Fruit fly (Drosophila melanogaster) whole organism, embryonic: Measurements from ENCODE around the gene CG12522.

Source experiments
- ATbp ChIP-seq: fragments of 200-800 bp; sonication (Bioruptor generic); optimal IDR thresholded peaks from 2 replicates; lab custom pipeline; 2017; ENCODE audit warnings: missing biosample characterization, mild to moderate bottlenecking, missing genetic modification characterization, missing genetic modification reagents
- B-H1 ChIP-seq: fragments of 200-800 bp; sonication (Bioruptor generic); IDR thresholded peaks from 3 replicates; pipeline ENCODE4 v1.3.6; 2022; ENCODE audit warnings: missing biosample characterization, missing genetic modification characterization
- Bteb2 ChIP-seq: fragments of 200-800 bp; sonication (Bioruptor generic); optimal IDR thresholded peaks from 2 replicates; lab custom pipeline; 2016; ENCODE audit warnings: missing biosample characterization, missing genetic modification characterization
- C15 ChIP-seq: fragments of 200-800 bp; sonication (Bioruptor generic); IDR thresholded peaks from 3 replicates; pipeline ENCODE4 v1.3.6; 2022; ENCODE audit warnings: missing biosample characterization, missing genetic modification characterization
- CG10462 ChIP-seq: fragments of 200-800 bp; sonication (Bioruptor generic); optimal IDR thresholded peaks from 2 replicates; lab custom pipeline; 2016; ENCODE audit warnings: missing biosample characterization, missing genetic modification characterization
- CG10959 ChIP-seq: fragments of 200-800 bp; sonication (Bioruptor generic); IDR thresholded peaks from 2 replicates; pipeline ENCODE4 v1.3.6; 2022; ENCODE audit warnings: missing biosample characterization, missing genetic modification characterization
- CG11093 ChIP-seq: fragments of 200-800 bp; sonication (Bioruptor generic); IDR thresholded peaks from 3 replicates; pipeline ENCODE4 v1.3.6; 2022; ENCODE audit warnings: missing biosample characterization, missing genetic modification characterization
- CG13624 ChIP-seq: fragments of 200-800 bp; sonication (Bioruptor generic); optimal IDR thresholded peaks from 2 replicates; lab custom pipeline; 2016; ENCODE audit warnings: missing biosample characterization, missing genetic modification characterization
- CG1647 ChIP-seq: fragments of 200-800 bp; sonication (Bioruptor generic); optimal IDR thresholded peaks from 3 replicates; lab custom pipeline; 2016; ENCODE audit warnings: missing biosample characterization, missing genetic modification characterization
- CG17186 ChIP-seq: fragments of 200-800 bp; sonication (Bioruptor generic); optimal IDR thresholded peaks from 3 replicates; lab custom pipeline; 2017; ENCODE audit warnings: missing biosample characterization, missing genetic modification reagents, missing genetic modification characterization
- CG17361 ChIP-seq: fragments of 200-800 bp; sonication (Bioruptor generic); IDR thresholded peaks from 3 replicates; pipeline ENCODE4 v1.3.6; 2022; ENCODE audit warnings: missing biosample characterization, missing genetic modification characterization
- CG18619 ChIP-seq: fragments of 200-800 bp; sonication (Bioruptor generic); optimal IDR thresholded peaks from 3 replicates; lab custom pipeline; 2017; ENCODE audit warnings: missing biosample characterization, mild to moderate bottlenecking, missing genetic modification characterization
- CG2116 ChIP-seq: fragments of 200-800 bp; sonication (Bioruptor generic); optimal IDR thresholded peaks from 3 replicates; lab custom pipeline; 2018; ENCODE audit warnings: missing biosample characterization, mild to moderate bottlenecking, missing genetic modification characterization
- CG2875 ChIP-seq: fragments of 200-800 bp; sonication (Bioruptor generic); optimal IDR thresholded peaks from 2 replicates; lab custom pipeline; 2017; ENCODE audit warnings: missing biosample characterization, mild to moderate bottlenecking, missing genetic modification characterization, missing genetic modification reagents
- CG31365 ChIP-seq: fragments of 200-800 bp; sonication (Bioruptor generic); optimal IDR thresholded peaks from 2 replicates; lab custom pipeline; 2018; ENCODE audit warnings: missing biosample characterization, mild to moderate bottlenecking, missing genetic modification characterization
- CG3995 ChIP-seq: fragments of 200-800 bp; sonication (Bioruptor generic); optimal IDR thresholded peaks from 3 replicates; lab custom pipeline; 2016; ENCODE audit warnings: missing biosample characterization, missing genetic modification characterization
- CG6254 ChIP-seq: fragments of 200-800 bp; sonication (Bioruptor generic); optimal IDR thresholded peaks from 3 replicates; lab custom pipeline; 2017; ENCODE audit warnings: mild to moderate bottlenecking, missing biosample characterization, missing genetic modification reagents, missing genetic modification characterization
- CG7928 ChIP-seq: fragments of 200-800 bp; sonication (Bioruptor generic); optimal IDR thresholded peaks from 2 replicates; lab custom pipeline; 2017; ENCODE audit warnings: missing biosample characterization, mild to moderate bottlenecking, missing genetic modification characterization
- Dbx ChIP-seq: fragments of 200-800 bp; sonication (Bioruptor generic); IDR thresholded peaks from 3 replicates; pipeline ENCODE4 v1.3.6; 2022; ENCODE audit warnings: missing biosample characterization, missing genetic modification characterization
- Drgx ChIP-seq: fragments of 200-800 bp; sonication (Bioruptor generic); IDR thresholded peaks from 2 replicates; pipeline ENCODE4 v1.3.6; 2022; ENCODE audit warnings: missing biosample characterization, missing genetic modification characterization
- H15 ChIP-seq: fragments of 200-800 bp; sonication (Bioruptor generic); IDR thresholded peaks from 3 replicates; pipeline ENCODE4 v1.3.6; 2022; ENCODE audit warnings: missing biosample characterization, missing genetic modification characterization
- HHEX ChIP-seq: fragments of 200-800 bp; sonication (Bioruptor generic); optimal IDR thresholded peaks from 3 replicates; lab custom pipeline; 2017; ENCODE audit warnings: missing biosample characterization, mild to moderate bottlenecking, missing genetic modification characterization, missing genetic modification reagents
- Lhr ChIP-seq: fragments of 200-800 bp; sonication (Bioruptor generic); optimal IDR thresholded peaks from 3 replicates; lab custom pipeline; 2017; ENCODE audit warnings: mild to moderate bottlenecking, missing biosample characterization, missing genetic modification reagents, missing genetic modification characterization
- Mes4 ChIP-seq: fragments of 200-800 bp; sonication (Bioruptor generic); optimal IDR thresholded peaks from 2 replicates; lab custom pipeline; 2016; ENCODE audit warnings: missing biosample characterization, missing genetic modification characterization
- Nf-YC ChIP-seq: fragments of 200-800 bp; optimal IDR thresholded peaks from 3 replicates; lab custom pipeline; 2019; ENCODE audit warnings: missing biosample characterization, mild to moderate bottlenecking, missing genetic modification characterization, moderate library complexity
- Sin3A ChIP-seq: fragments of >200 bp; optimal IDR thresholded peaks from 2 replicates; lab custom pipeline; 2018
- abd-A ChIP-seq: fragments of 200-800 bp; sonication (Bioruptor generic); optimal IDR thresholded peaks from 3 replicates; lab custom pipeline; 2019; ENCODE audit warnings: missing biosample characterization, mild to moderate bottlenecking, missing genetic modification characterization, moderate library complexity
- amos ChIP-seq: fragments of 200-800 bp; sonication (Bioruptor generic); IDR thresholded peaks from 2 replicates; pipeline ENCODE4 v1.3.6; 2022; ENCODE audit warnings: missing biosample characterization, missing genetic modification characterization; ENCODE audit not compliant: partially characterized antibody
- dmrt11E ChIP-seq: fragments of 200-800 bp; sonication (Bioruptor generic); optimal IDR thresholded peaks from 3 replicates; lab custom pipeline; 2018; ENCODE audit warnings: missing biosample characterization, mild to moderate bottlenecking, missing genetic modification characterization, moderate library complexity
- ewg ChIP-seq: fragments of 200-800 bp; sonication (Bioruptor generic); optimal IDR thresholded peaks from 3 replicates; lab custom pipeline; 2017; ENCODE audit warnings: mild to moderate bottlenecking, missing biosample characterization, missing genetic modification reagents, missing genetic modification characterization
- eyg ChIP-seq: fragments of 200-800 bp; sonication (Bioruptor generic); optimal IDR thresholded peaks from 3 replicates; lab custom pipeline; 2016; ENCODE audit warnings: missing biosample characterization, missing genetic modification characterization
- fd64A ChIP-seq: fragments of 200-800 bp; sonication (Bioruptor generic); optimal IDR thresholded peaks from 3 replicates; lab custom pipeline; 2018; ENCODE audit warnings: missing biosample characterization, mild to moderate bottlenecking, missing genetic modification characterization
- fru ChIP-seq: fragments of >200 bp; optimal IDR thresholded peaks from 2 replicates; lab custom pipeline; 2017
- gsb-n ChIP-seq: fragments of 200-800 bp; sonication (Bioruptor generic); optimal IDR thresholded peaks from 3 replicates; lab custom pipeline; 2018; ENCODE audit warnings: missing biosample characterization, mild to moderate bottlenecking, missing genetic modification characterization
- ind ChIP-seq: fragments of 200-800 bp; sonication (Bioruptor generic); optimal IDR thresholded peaks from 3 replicates; lab custom pipeline; 2016; ENCODE audit warnings: missing biosample characterization, missing genetic modification characterization
- jing ChIP-seq: fragments of 200-800 bp; sonication (Bioruptor generic); optimal IDR thresholded peaks from 2 replicates; lab custom pipeline; 2018; ENCODE audit warnings: missing biosample characterization, mild to moderate bottlenecking, missing genetic modification characterization
- nerfin-2 ChIP-seq: fragments of 200-800 bp; sonication (Bioruptor generic); IDR thresholded peaks from 2 replicates; pipeline ENCODE4 v1.3.6; 2022; ENCODE audit warnings: missing biosample characterization, missing genetic modification characterization; ENCODE audit not compliant: partially characterized antibody
- pan ChIP-seq, 4 experiments: fragments of >200 bp in 3 of 4; fragments of 200-800 bp in 1 of 4; sonication (Bioruptor generic) in 1 of 4; optimal IDR thresholded peaks in 3 of 4; IDR thresholded peaks in 1 of 4; 2 replicates each; pipeline versions ENCODE4 v1.3.6 to Lab custom; 2017 to 2022; ENCODE audit warnings: missing biosample characterization in 2 of 4, missing genetic modification characterization in 2 of 4, mixed read lengths in 1 of 4
- pho ChIP-seq: fragments of 200-800 bp; sonication (Bioruptor generic); optimal IDR thresholded peaks from 2 replicates; lab custom pipeline; 2016; ENCODE audit warnings: missing biosample characterization, missing genetic modification characterization
- pita ChIP-seq: fragments of 200-800 bp; sonication (Bioruptor generic); optimal IDR thresholded peaks from 2 replicates; lab custom pipeline; 2017; ENCODE audit warnings: missing biosample characterization, mild to moderate bottlenecking, missing genetic modification characterization
- repo ChIP-seq: fragments of 200-800 bp; sonication (Bioruptor generic); optimal IDR thresholded peaks from 2 replicates; lab custom pipeline; 2016; ENCODE audit warnings: missing biosample characterization, missing genetic modification characterization
- row ChIP-seq: fragments of 200-800 bp; sonication (Bioruptor generic); IDR thresholded peaks from 3 replicates; pipeline ENCODE4 v1.3.6; 2022; ENCODE audit warnings: missing biosample characterization, missing genetic modification characterization
- salm ChIP-seq: fragments of 200-800 bp; sonication (Bioruptor generic); optimal IDR thresholded peaks from 2 replicates; lab custom pipeline; 2018; ENCODE audit warnings: missing biosample characterization, mild to moderate bottlenecking, missing genetic modification characterization
- sna ChIP-seq: fragments of 200-800 bp; sonication (Bioruptor generic); IDR thresholded peaks from 2 replicates; pipeline ENCODE4 v1.3.6; 2022; ENCODE audit warnings: missing biosample characterization, missing genetic modification characterization; ENCODE audit not compliant: partially characterized antibody
- sug ChIP-seq: fragments of 200-800 bp; optimal IDR thresholded peaks from 2 replicates; lab custom pipeline; 2019; ENCODE audit warnings: missing biosample characterization, mild to moderate bottlenecking, missing genetic modification characterization, moderate library complexity
- tap ChIP-seq: fragments of 200-800 bp; optimal IDR thresholded peaks from 3 replicates; lab custom pipeline; 2019; ENCODE audit warnings: missing biosample characterization, mild to moderate bottlenecking, missing genetic modification characterization, moderate library complexity
- tgo ChIP-seq: fragments of 200-800 bp; sonication (Bioruptor generic); IDR thresholded peaks from 3 replicates; pipeline ENCODE4 v1.3.6; 2022; ENCODE audit warnings: missing biosample characterization, missing genetic modification characterization
- trem ChIP-seq: fragments of 200-800 bp; optimal IDR thresholded peaks from 3 replicates; lab custom pipeline; 2019; ENCODE audit warnings: missing biosample characterization, mild to moderate bottlenecking, missing genetic modification characterization, moderate library complexity
- vfl ChIP-seq: fragments of 200-800 bp; sonication (Bioruptor generic); optimal IDR thresholded peaks from 2 replicates; lab custom pipeline; 2016; ENCODE audit warnings: missing biosample characterization, missing genetic modification characterization

The CG12522 gene

DNA sequence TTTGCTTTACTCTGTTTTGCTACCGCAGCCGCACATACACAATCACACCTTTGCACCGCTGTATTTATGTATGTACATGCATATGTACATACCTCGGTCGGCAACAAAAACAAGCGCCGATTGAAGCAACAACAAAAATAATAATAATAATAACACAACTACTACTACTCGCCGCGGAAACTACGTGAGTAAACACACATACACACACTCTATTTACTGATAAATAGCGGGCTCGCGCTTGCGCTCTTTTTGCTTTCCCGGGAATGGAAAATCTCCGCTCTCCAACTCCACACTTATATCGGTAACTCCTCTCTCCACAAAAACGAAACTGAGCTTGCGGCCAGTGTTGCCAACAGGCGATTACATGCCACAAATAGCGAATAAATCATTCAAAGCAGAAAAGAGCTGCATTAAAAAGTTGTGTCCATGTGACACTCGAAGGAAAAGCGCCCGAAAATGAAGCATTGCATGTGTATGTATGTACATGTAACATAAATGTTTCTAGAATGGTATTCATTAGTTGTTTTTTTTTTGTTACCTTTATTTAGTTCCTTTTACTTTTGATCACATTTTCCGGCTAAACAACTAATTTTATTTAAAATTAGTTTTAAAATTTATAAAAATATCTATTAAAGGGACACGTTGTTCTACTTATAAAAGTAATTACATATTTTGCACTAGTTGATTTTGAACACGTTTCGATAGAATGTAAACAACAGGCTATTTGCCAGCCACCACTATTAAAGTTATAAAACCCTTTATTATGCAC is 10.8 kb downstream of the CG12522 start (continued):
- TF ChIP-seq sna (no peak), CG7928 (GFP tag; lab: Kevin White, UChicago) (no peak), tgo (GFP tag; lab: Robert Waterston, UW) (peak; percentile 27; the same call in 1 of the 3 replicates), tap (tag; lab: Kevin White, UChicago) (peak; percentile 66), eyg (peak; percentile 33), ATbp (GFP tag; lab: Kevin White, UChicago) (peak; percentile 94), H15 (GFP tag; lab: Robert Waterston, UW) (0 out of 3 replicates have a peak, but pooled peaks have one; percentile 26), Dbx (GFP tag; lab: Robert Waterston, UW) (peak; percentile 84; the same call in 2 of the 3 replicates), nerfin-2 (GFP tag; lab: Robert Waterston, UW) (no peak), C15 (0 out of 3 replicates have a peak, but pooled peaks have one; percentile 66), ewg (GFP tag; lab: Kevin White, UChicago) (peak; percentile 90), ind (no peak), HHEX (peak; percentile 83), CG3995 (GFP tag; lab: Kevin White, UChicago) (no peak), pan (optimal IDR thresholded peaks at IDR 0.05; lab: Kevin White, UChicago) (no peak), pan (GFP tag; optimal IDR thresholded peaks at IDR 0.05 in 1 of 2, IDR thresholded peaks at IDR 0.05 in 1 of 2) (peak in 1 of 2 experiments; percentile 47), Lhr (GFP tag; lab: Kevin White, UChicago) (peak; percentile 37), CG17186 (peak; percentile 47), CG13624 (GFP tag; lab: Kevin White, UChicago) (peak; percentile 37), pho (GFP tag; lab: Kevin White, UChicago) (peak; percentile 69), sug (tag; lab: Kevin White, UChicago) (peak; percentile 85), CG2116 (GFP tag; lab: Kevin White, UChicago) (peak; percentile 54), CG31365 (peak; percentile 77), Mes4 (GFP tag; lab: Kevin White, UChicago) (peak; percentile 76), CG10959 (GFP tag; lab: Robert Waterston, UW) (no peak), CG10462 (GFP tag; lab: Kevin White, UChicago) (no peak), gsb-n (tag; lab: Kevin White, UChicago) (peak; percentile 57), row (GFP tag; lab: Robert Waterston, UW) (peak; percentile 43), salm (tag; lab: Kevin White, UChicago) (peak; percentile 37), dmrt11E (tag; lab: Kevin White, UChicago) (peak; percentile 44), CG11093 (GFP tag; lab: Robert Waterston, UW) (no peak; the same call in 2 of the 3 replicates), jing (no peak), CG17361 (GFP tag; lab: Robert Waterston, UW) (peak; percentile 64; the same call in 1 of the 3 replicates), vfl (GFP tag; lab: Kevin White, UChicago) (peak; percentile 24), Sin3A (no peak), B-H1 (GFP tag; lab: Robert Waterston, UW) (no peak), repo (GFP tag; lab: Kevin White, UChicago) (peak; percentile 49), CG6254 (peak; percentile 61), pita (GFP tag; lab: Kevin White, UChicago) (no peak), fd64A (GFP tag; lab: Kevin White, UChicago) (peak; percentile 93), Nf-YC (tag; lab: Kevin White, UChicago) (peak; percentile 24), amos (no peak; the same call in 1 of the 2 replicates), CG1647 (GFP tag; lab: Kevin White, UChicago) (peak; percentile 47), trem (no peak), CG18619 (GFP tag; lab: Kevin White, UChicago) (peak; percentile 76), Bteb2 (GFP tag; lab: Kevin White, UChicago) (peak; percentile 41), abd-A (tag; lab: Kevin White, UChicago) (peak; percentile 98), Drgx (GFP tag; lab: Robert Waterston, UW) (peak; percentile 53; the same call in 1 of the 2 replicates), fru (lab: Kevin White, UChicago) (no peak), CG2875 (peak; percentile 84)
